Worm (Caenorhabditis elegans): ENCODE results near the gene clec-160.

DNA sequence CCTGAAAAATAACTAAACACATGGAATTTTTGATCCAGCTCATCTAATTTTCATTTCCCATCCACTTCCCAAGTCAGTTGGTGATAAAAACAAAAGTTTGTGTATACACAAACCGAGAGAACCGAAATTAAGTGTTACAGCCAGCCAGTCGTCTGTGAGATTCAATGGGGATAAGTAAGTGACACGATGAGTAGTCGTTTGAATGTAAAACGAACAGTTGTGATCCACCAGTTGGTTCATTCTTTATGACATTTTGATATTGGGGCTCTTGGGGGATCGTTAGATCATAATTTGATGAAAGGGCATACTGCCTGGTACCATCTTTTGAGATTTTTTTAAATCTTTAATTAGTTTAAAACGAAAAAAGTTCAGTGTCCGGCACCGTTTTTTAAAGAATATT, 11.1 kb upstream of the clec-160 start:
- no peak for TF ChIP-seq K09A11.1 (tag; optimal IDR thresholded peaks at IDR 0.05; ENCODE audit: insufficient read depth)
- no peak for TF ChIP-seq F13H6.1 (tag; optimal IDR thresholded peaks at IDR 0.05)
- no peak for TF ChIP-seq nhr-11 (tag; optimal IDR thresholded peaks at IDR 0.05)
- TF ChIP-seq ama-1 (optimal IDR thresholded peaks at IDR 0.05): no peak
- no peak for TF ChIP-seq ceh-9 (tag; optimal IDR thresholded peaks at IDR 0.05)
- TF ChIP-seq elt-2 (tag; optimal IDR thresholded peaks at IDR 0.05): no peak
- TF ChIP-seq sdc-2 (tag; optimal IDR thresholded peaks at IDR 0.05): no peak
- TF ChIP-seq ceh-18 (tag; optimal IDR thresholded peaks at IDR 0.05): no peak
- TF ChIP-seq ceh-30 (tag; optimal IDR thresholded peaks at IDR 0.05): no peak
- TF ChIP-seq tbx-2 (tag; optimal IDR thresholded peaks at IDR 0.05): no peak
- TF ChIP-seq ceh-31 (tag; optimal IDR thresholded peaks at IDR 0.05): no peak
- no peak for TF ChIP-seq ahr-1 (tag; optimal IDR thresholded peaks at IDR 0.05)
- TF ChIP-seq ttx-3 (tag; optimal IDR thresholded peaks at IDR 0.05): no peak
